Worm (Caenorhabditis elegans): Measurements from ENCODE around the gene mps-2.

mps-2 gene

DNA sequence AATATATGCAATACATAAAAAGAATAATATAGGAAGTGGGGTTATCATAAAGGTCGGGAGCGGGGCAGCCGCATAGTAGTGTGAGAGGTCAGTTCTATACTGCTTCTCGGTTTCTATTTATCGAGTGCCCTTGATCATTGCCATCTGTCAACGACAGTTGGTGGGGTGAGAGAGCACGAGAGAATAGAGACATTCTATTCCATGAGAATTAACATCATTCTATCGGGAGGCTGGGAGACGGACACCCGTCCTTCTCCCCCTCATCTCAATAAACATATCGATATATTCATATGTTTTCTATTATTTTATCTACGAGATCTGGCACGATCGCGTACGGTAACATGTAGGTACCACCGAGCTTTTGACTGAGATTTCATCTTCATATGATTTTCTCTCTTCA is at the start of gene mps-2:
Gene mps-2, minus strand, starts transcription at position 101 of the 400 bp plus-strand sequence.
- TF ChIP-seq unc-55 (GFP tag; optimal IDR thresholded peaks at IDR 0.05) = peak; percentile 9

DNA sequence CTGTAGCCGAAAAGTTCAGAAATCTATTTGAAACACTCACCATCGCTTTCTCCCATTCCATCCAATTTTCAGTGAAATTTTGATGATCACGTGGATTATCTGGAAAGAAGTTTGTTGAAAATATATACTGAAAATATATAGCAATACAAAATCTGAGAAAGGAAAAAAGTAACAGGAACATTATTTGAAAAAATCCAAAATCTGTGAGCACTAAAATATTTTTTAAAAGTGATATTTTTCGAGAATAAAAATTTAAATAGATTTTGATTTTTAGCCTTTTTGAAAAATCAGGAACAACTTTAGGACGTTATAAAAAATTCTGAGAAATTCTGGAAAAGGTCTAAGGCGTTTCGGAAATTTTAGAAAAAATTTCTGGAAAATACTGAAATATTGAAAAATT is 45.0 kb upstream of the mps-2 start, which contains the start of gene dmsr-4:
Gene dmsr-4, minus strand, starts transcription at position 101 of the 400 bp plus-strand sequence.
- TF ChIP-seq pat-9 (tag; optimal IDR thresholded peaks at IDR 0.05) (no peak), eyg-1 (tag; optimal IDR thresholded peaks at IDR 0.05) (no peak), elt-2 (tag; optimal IDR thresholded peaks at IDR 0.05) (no peak), sdc-2 (tag; optimal IDR thresholded peaks at IDR 0.05) (no peak), hlh-6 (tag; optimal IDR thresholded peaks at IDR 0.05) (no peak), ahr-1 (tag; optimal IDR thresholded peaks at IDR 0.05) (no peak), fkh-6 (tag; optimal IDR thresholded peaks at IDR 0.05) (no peak), ceh-19 (GFP tag; optimal IDR thresholded peaks at IDR 0.05) (no peak), dmd-4 (tag; optimal IDR thresholded peaks at IDR 0.05; ENCODE audit: borderline replicate concordance) (no peak), zip-5 (tag; optimal IDR thresholded peaks at IDR 0.05) (no peak), hlh-30 (tag; optimal IDR thresholded peaks at IDR 0.05; ENCODE audit: insufficient read depth) (no peak), C38D4.7 (GFP tag; optimal IDR thresholded peaks at IDR 0.05) (no peak), ceh-31 (tag; optimal IDR thresholded peaks at IDR 0.05) (no peak)

DNA sequence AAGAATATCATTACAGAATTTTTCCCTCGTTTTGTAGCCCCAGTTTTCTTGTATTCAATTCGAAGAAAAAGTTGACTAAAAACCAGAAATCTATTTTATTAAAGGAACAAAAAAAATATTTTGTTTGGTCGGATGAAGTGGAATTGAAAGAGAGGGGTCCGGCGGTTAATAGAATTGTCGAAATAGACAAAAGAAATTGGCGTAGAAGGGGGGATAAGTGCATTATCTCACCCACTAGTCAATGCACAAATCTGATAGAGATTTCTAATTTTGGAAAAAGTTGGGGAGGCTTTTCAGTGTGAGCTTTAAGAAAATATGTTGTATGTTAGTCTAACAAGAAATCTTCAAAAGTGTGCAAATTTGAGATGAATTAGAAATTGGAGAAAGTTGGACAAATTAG is 42.5 kb upstream of the mps-2 start:
- TF ChIP-seq unc-42 (tag; optimal IDR thresholded peaks at IDR 0.05) (peak; percentile 97), ceh-19 (GFP tag; optimal IDR thresholded peaks at IDR 0.05) (no peak)

DNA sequence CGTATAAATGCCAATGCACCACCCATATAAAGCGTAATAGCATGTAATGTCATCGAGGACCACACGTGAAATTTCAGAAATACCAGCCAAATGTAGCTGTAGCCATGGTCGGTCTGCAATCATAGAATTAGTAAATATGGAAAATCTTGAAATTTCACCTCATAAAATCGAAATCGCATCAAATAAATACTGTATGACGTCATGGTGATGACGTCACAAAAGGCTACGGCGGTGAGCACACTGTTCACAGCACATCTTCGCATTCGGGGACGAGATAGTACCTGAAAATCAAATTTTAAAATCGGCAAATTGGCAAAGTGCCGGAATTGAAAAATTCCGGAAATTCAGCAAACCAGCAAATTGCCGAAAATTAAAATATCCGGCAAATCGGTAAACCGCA is 37.7 kb upstream of the mps-2 start:
- TF ChIP-seq lin-11 (tag; optimal IDR thresholded peaks at IDR 0.05) (no peak), dmd-4 (tag; optimal IDR thresholded peaks at IDR 0.05; ENCODE audit: borderline replicate concordance) (no peak), tbx-7 (tag; optimal IDR thresholded peaks at IDR 0.05) (no peak), ceh-22 (tag; optimal IDR thresholded peaks at IDR 0.05) (no peak), pax-1 (tag; optimal IDR thresholded peaks at IDR 0.05) (no peak), K09A11.1 (tag; optimal IDR thresholded peaks at IDR 0.05; ENCODE audit: insufficient read depth) (no peak), unc-55 (GFP tag; optimal IDR thresholded peaks at IDR 0.05) (no peak), ceh-9 (tag; optimal IDR thresholded peaks at IDR 0.05) (no peak), ttx-3 (tag; optimal IDR thresholded peaks at IDR 0.05) (no peak), Y22D7AL.16 (tag; optimal IDR thresholded peaks at IDR 0.05) (no peak), pqm-1 (tag; optimal IDR thresholded peaks at IDR 0.05) (no peak), fkh-6 (tag; optimal IDR thresholded peaks at IDR 0.05) (no peak), ahr-1 (tag; optimal IDR thresholded peaks at IDR 0.05) (no peak), unc-86 (tag; optimal IDR thresholded peaks at IDR 0.05) (no peak), elt-2 (tag; optimal IDR thresholded peaks at IDR 0.05) (no peak), ceh-24 (tag; optimal IDR thresholded peaks at IDR 0.05) (no peak), ceh-31 (tag; optimal IDR thresholded peaks at IDR 0.05) (no peak)

DNA sequence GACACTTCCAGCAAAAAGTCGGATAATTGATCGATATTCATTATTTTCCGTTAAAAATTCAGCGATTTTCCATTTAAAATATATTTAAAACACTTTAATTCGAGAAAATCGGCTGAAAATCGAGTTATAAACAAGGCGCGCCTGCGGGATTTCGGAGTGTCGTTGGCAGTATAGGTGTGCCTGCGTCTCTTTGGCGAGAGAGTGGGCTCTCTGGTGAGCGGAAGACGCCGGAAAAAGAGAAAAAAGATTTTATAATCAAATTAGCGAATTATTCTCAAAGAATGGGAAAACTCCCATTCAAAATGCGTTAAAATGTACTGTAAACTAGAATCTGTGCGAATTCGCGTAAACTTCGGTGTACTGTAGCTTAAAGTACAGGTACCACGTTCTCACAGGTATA is 35.7 kb upstream of the mps-2 start, which contains the start of gene D1069.3:
Gene D1069.3, minus strand, starts transcription at position 158 of the 400 bp plus-strand sequence.
- TF ChIP-seq unc-42 (tag; optimal IDR thresholded peaks at IDR 0.05) (peak; percentile 79), pros-1 (tag; optimal IDR thresholded peaks at IDR 0.05) (no peak), hlh-8 (tag; optimal IDR thresholded peaks at IDR 0.05) (no peak), nfya-1 (tag; optimal IDR thresholded peaks at IDR 0.05) (peak; percentile 11), nhr-11 (tag; optimal IDR thresholded peaks at IDR 0.05) (no peak)

DNA sequence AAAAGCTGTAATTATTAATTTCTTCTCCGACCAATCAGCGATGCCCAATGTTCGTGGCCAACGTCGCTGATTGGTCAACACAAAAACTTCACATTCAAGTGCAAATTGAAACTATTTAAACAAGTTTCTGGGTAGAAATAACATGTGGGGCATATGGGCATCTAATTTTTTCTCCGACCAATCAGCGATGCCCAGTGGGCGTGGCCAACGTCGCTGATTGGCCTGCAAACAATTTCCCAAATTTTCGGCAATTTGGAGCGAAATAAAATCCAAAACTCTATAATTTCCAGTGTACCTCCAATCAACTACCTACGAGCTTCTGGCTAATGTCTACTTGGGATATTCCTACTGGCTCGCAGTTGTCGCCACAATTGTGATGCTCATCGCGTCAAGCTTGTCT is 29.3 kb upstream of the mps-2 start:
- TF ChIP-seq pqm-1 (tag; optimal IDR thresholded peaks at IDR 0.05) = no peak
- TF ChIP-seq nfya-1 (tag; optimal IDR thresholded peaks at IDR 0.05) = peak; percentile 98
- no peak for TF ChIP-seq ceh-30 (tag; optimal IDR thresholded peaks at IDR 0.05)
- no peak for TF ChIP-seq K09A11.1 (tag; optimal IDR thresholded peaks at IDR 0.05; ENCODE audit: insufficient read depth)
